Worm (Caenorhabditis elegans): ENCODE measurements around the gene lin-23.

DNA sequence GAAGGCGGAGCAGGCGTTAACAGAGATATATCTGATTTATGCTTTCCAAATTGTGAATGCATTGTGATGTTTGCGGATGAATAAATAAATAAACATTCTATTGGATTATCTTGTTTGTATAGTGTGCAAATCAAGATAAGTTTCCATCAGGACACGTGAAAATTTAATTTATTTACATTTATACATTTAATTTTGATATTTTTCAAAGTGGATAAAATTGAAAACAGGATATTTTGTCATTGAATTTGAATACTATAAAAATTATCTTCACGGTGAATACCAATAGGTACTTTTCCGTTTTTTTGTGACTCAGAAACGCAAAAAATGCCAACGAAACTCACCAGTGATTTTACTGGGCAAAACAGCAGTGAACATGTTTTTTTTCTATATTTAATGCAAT lies 20.1 kb downstream of the lin-23 start, which contains the start of gene F58F12.3:
- TF ChIP-seq C17E4.6 (GFP tag; IDR thresholded peaks at IDR 0.05) (no peak), B0261.1 (tag; optimal IDR thresholded peaks at IDR 0.05) (no peak), B0019.2 (GFP tag; conservative IDR thresholded peaks at IDR 0.05) (no peak), snpc-4 (GFP tag; optimal IDR thresholded peaks at IDR 0.05) (no peak), snpc-4 (tag; optimal IDR thresholded peaks at IDR 0.05) (no peak), pha-4 (tag; optimal IDR thresholded peaks at IDR 0.05) (no peak)

Measured in whole organism, young adult.